Fruit fly (Drosophila melanogaster): ENCODE results near the gene CG33695.

CG33695 gene

DNA sequence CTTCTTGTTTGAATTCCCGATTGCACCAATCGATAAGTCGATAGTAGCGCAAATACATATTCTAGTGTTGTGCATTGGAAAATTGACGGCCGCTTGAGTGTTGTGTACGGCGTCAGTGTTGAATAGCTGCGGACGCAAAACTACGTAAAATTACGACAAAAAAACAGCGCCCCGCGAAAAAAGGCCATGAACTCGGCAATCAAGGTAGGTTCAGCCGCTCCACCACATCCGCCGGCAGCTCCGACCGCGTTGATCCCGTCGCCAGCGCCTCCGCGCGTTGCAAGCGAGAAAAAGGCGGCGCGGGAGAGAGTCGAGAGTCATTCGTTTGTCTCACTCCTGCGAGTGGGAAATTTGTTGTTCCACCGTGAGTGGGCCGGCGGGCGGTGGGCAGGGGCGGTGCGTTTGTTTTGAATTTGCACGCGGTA is at the start of gene CG33695:
TSS of gene CG33695 (plus strand) at position 95 of the 425 bp plus-strand sequence.
- TF ChIP-seq Eip75B (GFP tag; optimal IDR thresholded peaks at IDR 0.05): no peak
- TF ChIP-seq CG15336 (GFP tag; IDR thresholded peaks at IDR 0.05): 0 out of 2 replicates have a peak, but pooled peaks have one; percentile 28
- no peak for TF ChIP-seq achi (GFP tag; optimal IDR thresholded peaks at IDR 0.05)
- TF ChIP-seq OdsH (GFP tag; optimal IDR thresholded peaks at IDR 0.05): no peak
- peak; percentile 40 for TF ChIP-seq CG8319 (GFP tag; optimal IDR thresholded peaks at IDR 0.05)
- TF ChIP-seq Ets96B (tag; optimal IDR thresholded peaks at IDR 0.05): peak; percentile 24
- TF ChIP-seq Sox14 (GFP tag; optimal IDR thresholded peaks at IDR 0.05): peak; percentile 65
- peak; percentile 80 for TF ChIP-seq CG1621 (tag; optimal IDR thresholded peaks at IDR 0.05)
- no peak for TF ChIP-seq CG6276 (GFP tag; optimal IDR thresholded peaks at IDR 0.05)
- TF ChIP-seq Sox102F (GFP tag; optimal IDR thresholded peaks at IDR 0.05): no peak
- TF ChIP-seq CG3032 (tag; optimal IDR thresholded peaks at IDR 0.05): peak; percentile 29
- no peak for TF ChIP-seq fd85E (GFP tag; optimal IDR thresholded peaks at IDR 0.05)
- peak; percentile 78 for TF ChIP-seq topi (GFP tag; optimal IDR thresholded peaks at IDR 0.05)
- peak; percentile 75 for TF ChIP-seq lz (GFP tag; optimal IDR thresholded peaks at IDR 0.05)
- no peak for TF ChIP-seq CG10669 (GFP tag; optimal IDR thresholded peaks at IDR 0.05)
- TF ChIP-seq fkh (GFP tag; optimal IDR thresholded peaks at IDR 0.05): peak; percentile 55
- TF ChIP-seq esn (GFP tag; optimal IDR thresholded peaks at IDR 0.05): peak; percentile 77
- TF ChIP-seq Smox (GFP tag; optimal IDR thresholded peaks at IDR 0.05): no peak
- peak; percentile 64 for TF ChIP-seq CG6792 (GFP tag; optimal IDR thresholded peaks at IDR 0.05)
- no peak for TF ChIP-seq CG6854 (GFP tag; optimal IDR thresholded peaks at IDR 0.05)
- TF ChIP-seq cyc (GFP tag; optimal IDR thresholded peaks at IDR 0.05): peak; percentile 72
- TF ChIP-seq CG4318 (GFP tag; optimal IDR thresholded peaks at IDR 0.05): no peak
- no peak for TF ChIP-seq acj6 (GFP tag; optimal IDR thresholded peaks at IDR 0.05)
- TF ChIP-seq Hr38 (GFP tag; optimal IDR thresholded peaks at IDR 0.05): no peak
- TF ChIP-seq CG32006 (GFP tag; optimal IDR thresholded peaks at IDR 0.05): no peak
- TF ChIP-seq CG31627 (GFP tag; optimal IDR thresholded peaks at IDR 0.05): peak; percentile 73
- no peak for TF ChIP-seq dsx (GFP tag; optimal IDR thresholded peaks at IDR 0.05; ENCODE audit: poor library complexity, severe bottlenecking)

DNA sequence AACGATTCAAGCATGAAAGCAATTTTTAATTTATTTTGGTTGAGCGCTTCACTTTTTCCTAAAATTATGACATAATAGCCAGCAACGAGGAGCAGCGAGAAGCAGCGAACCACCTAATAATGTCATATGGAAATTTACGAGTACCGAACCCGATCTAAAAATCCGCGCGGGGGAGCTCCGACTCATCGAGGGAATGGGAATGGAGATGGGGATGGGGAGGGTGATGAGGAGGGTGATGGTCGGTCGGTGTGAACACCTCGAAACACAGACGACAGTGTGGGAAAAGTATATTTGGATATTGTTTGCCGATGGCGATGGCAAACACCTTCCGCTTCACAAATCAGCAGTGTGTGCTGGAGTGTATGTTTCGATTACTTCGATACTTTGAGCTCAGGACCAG is 49.8 kb upstream of the CG33695 start:
- TF ChIP-seq spab (GFP tag; optimal IDR thresholded peaks at IDR 0.05): no peak
- no peak for TF ChIP-seq CG32006 (GFP tag; optimal IDR thresholded peaks at IDR 0.05)
- TF ChIP-seq cyc (GFP tag; optimal IDR thresholded peaks at IDR 0.05): no peak
- TF ChIP-seq svp (GFP tag): no peak
- TF ChIP-seq fd59A (GFP tag; optimal IDR thresholded peaks at IDR 0.05): no peak
- TF ChIP-seq eg (GFP tag; IDR thresholded peaks at IDR 0.05): no peak
- TF ChIP-seq Eip93F (GFP tag; optimal IDR thresholded peaks at IDR 0.05): no peak
- TF ChIP-seq CG10631 (GFP tag; optimal IDR thresholded peaks at IDR 0.05): no peak
- TF ChIP-seq CG31627 (GFP tag; optimal IDR thresholded peaks at IDR 0.05): no peak
- no peak for TF ChIP-seq lz (GFP tag; optimal IDR thresholded peaks at IDR 0.05)
- TF ChIP-seq Blimp-1 (GFP tag; optimal IDR thresholded peaks at IDR 0.05): no peak
- TF ChIP-seq dac (GFP tag; optimal IDR thresholded peaks at IDR 0.05): no peak
- no peak for TF ChIP-seq Hr38 (GFP tag; optimal IDR thresholded peaks at IDR 0.05)
- no peak for TF ChIP-seq acj6 (GFP tag; optimal IDR thresholded peaks at IDR 0.05)
- TF ChIP-seq CG6792 (GFP tag; optimal IDR thresholded peaks at IDR 0.05): no peak

DNA sequence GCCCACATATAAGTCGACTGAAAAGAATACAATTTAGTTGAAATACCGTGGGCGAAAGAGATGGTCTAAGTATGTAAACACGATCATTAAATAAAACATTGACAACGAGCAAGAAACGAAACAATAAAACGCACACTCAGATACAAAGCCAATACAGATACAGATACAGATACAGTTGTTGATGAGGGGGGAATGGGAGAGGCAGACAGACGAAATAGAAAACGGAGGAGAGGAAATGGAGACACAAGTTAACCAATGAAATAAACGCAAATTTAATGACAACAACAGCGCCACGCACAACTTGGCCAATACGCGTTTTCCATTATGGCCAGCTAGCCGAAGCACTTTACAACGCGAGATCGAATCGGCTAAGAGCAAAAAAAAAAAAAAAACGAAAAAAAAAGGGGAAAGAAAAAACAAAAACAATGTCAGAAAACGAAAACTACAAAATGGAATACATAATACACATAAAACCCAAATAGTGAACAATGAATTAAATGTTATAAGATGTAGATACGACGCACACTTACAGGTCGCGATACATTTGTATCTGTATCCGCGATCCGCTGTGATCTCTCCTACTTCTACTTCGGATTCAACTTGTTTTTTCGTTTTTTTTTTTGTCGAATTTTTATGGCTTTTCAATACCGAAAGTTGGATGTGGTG is 48.8 kb upstream of the CG33695 start:
- TF ChIP-seq topi (GFP tag; optimal IDR thresholded peaks at IDR 0.05): no peak
- TF ChIP-seq CG6276 (GFP tag; optimal IDR thresholded peaks at IDR 0.05): peak; percentile 14
- TF ChIP-seq Gug (GFP tag; IDR thresholded peaks at IDR 0.05): no peak
- TF ChIP-seq achi (GFP tag; optimal IDR thresholded peaks at IDR 0.05): no peak
- no peak for TF ChIP-seq Blimp-1 (GFP tag; optimal IDR thresholded peaks at IDR 0.05)
- TF ChIP-seq Lpt (GFP tag; optimal IDR thresholded peaks at IDR 0.05): no peak
- TF ChIP-seq Hr4 (GFP tag; optimal IDR thresholded peaks at IDR 0.05): no peak
- no peak for TF ChIP-seq lz (GFP tag; optimal IDR thresholded peaks at IDR 0.05)
- 0 out of 3 replicates have a peak, but pooled peaks have one; percentile 26 for TF ChIP-seq CG6163 (GFP tag; IDR thresholded peaks at IDR 0.05)
- TF ChIP-seq fd59A (GFP tag; optimal IDR thresholded peaks at IDR 0.05): no peak
- no peak for TF ChIP-seq fkh (GFP tag; optimal IDR thresholded peaks at IDR 0.05)
- TF ChIP-seq CG8119 (GFP tag; IDR thresholded peaks at IDR 0.05): peak; percentile 63
- TF ChIP-seq CG9139 (GFP tag; optimal IDR thresholded peaks at IDR 0.05): no peak
- no peak for TF ChIP-seq svp (GFP tag)
- no peak for TF ChIP-seq salr (GFP tag; optimal IDR thresholded peaks at IDR 0.05)
- TF ChIP-seq cyc (GFP tag; optimal IDR thresholded peaks at IDR 0.05): no peak
- 0 out of 3 replicates have a peak, but pooled peaks have one; percentile 26 for TF ChIP-seq eg (GFP tag; IDR thresholded peaks at IDR 0.05)
- peak; percentile 44; the same call in 1 of the 2 replicates for TF ChIP-seq CG15336 (GFP tag; IDR thresholded peaks at IDR 0.05)
- TF ChIP-seq CG11294 (GFP tag; IDR thresholded peaks at IDR 0.05): no peak
- TF ChIP-seq Eip75B (GFP tag; optimal IDR thresholded peaks at IDR 0.05): no peak
- no peak for TF ChIP-seq esn (GFP tag; optimal IDR thresholded peaks at IDR 0.05)

All from whole organism, prepupa.